Worm (Caenorhabditis elegans) whole organism, L1 larva: ENCODE results near the gene hrg-2.

ENCODE experiments used
- C16A3.4 ChIP-seq: fragments of 150-350 bp; optimal IDR thresholded peaks from 2 replicates; lab custom pipeline; 2014; ENCODE audit warnings: missing biosample characterization, missing genetic modification characterization
- ama-1 ChIP-seq: fragments of 150-350 bp; optimal IDR thresholded peaks from 2 replicates; lab custom pipeline; 2014
- ceh-63 ChIP-seq: fragments of 200-800 bp; sonication (Bioruptor generic); optimal IDR thresholded peaks from 2 replicates; lab custom pipeline; 2018; ENCODE audit warnings: mild to moderate bottlenecking, missing genetic modification characterization, missing compliant biosample characterization
- ceh-8 ChIP-seq: fragments of 200-800 bp; sonication (Bioruptor generic); optimal IDR thresholded peaks from 2 replicates; lab custom pipeline; 2018; ENCODE audit warnings: mild to moderate bottlenecking, missing genetic modification characterization, moderate library complexity, missing compliant biosample characterization
- ceh-82 ChIP-seq, 3 experiments: fragments of 150-350 bp in 1 of 3; sonication (generic microtip) in 2 of 3; optimal IDR thresholded peaks; 2 replicates each; lab custom pipeline; 2014 to 2017; ENCODE audit warnings: missing biosample characterization in 3 of 3, missing genetic modification characterization in 3 of 3
- ces-1 ChIP-seq: fragments of 150-350 bp; optimal IDR thresholded peaks from 2 replicates; lab custom pipeline; 2014; ENCODE audit warnings: missing biosample characterization, missing genetic modification reagents, missing genetic modification characterization
- dpl-1 ChIP-seq, 3 experiments: fragments of 150-350 bp in 2 of 3; sonication (generic microtip) in 1 of 3; optimal IDR thresholded peaks; 2 replicates each; lab custom pipeline; 2014 to 2017; ENCODE audit warnings: missing biosample characterization in 3 of 3, missing genetic modification characterization in 3 of 3, missing genetic modification reagents in 3 of 3
- dsc-1 ChIP-seq: sonication (generic microtip); optimal IDR thresholded peaks from 2 replicates; lab custom pipeline; 2016; ENCODE audit warnings: mild to moderate bottlenecking, missing genetic modification characterization, missing compliant biosample characterization
- efl-3 ChIP-seq: fragments of 200-800 bp; sonication (Bioruptor generic); optimal IDR thresholded peaks from 2 replicates; lab custom pipeline; 2018; ENCODE audit warnings: mild to moderate bottlenecking, missing genetic modification characterization, missing compliant biosample characterization
- egl-13 ChIP-seq: sonication (generic microtip); optimal IDR thresholded peaks from 2 replicates; lab custom pipeline; 2016; ENCODE audit warnings: missing genotype, missing genetic modification reagents, missing genetic modification characterization, missing compliant biosample characterization
- elt-2 ChIP-seq: sonication (generic microtip); optimal IDR thresholded peaks from 2 replicates; lab custom pipeline; 2016; ENCODE audit warnings: missing genetic modification characterization, mild to moderate bottlenecking, inconsistent platforms, missing compliant biosample characterization, missing genetic modification reagents
- lin-15B ChIP-seq: fragments of 150-350 bp; sonication (generic microtip); optimal IDR thresholded peaks from 3 replicates; lab custom pipeline; 2014; ENCODE audit warnings: missing biosample characterization, missing genetic modification characterization
- lsy-2 ChIP-seq, 2 experiments: fragments of 150-350 bp; optimal IDR thresholded peaks; 2 replicates each; lab custom pipeline; 2014; ENCODE audit warnings: missing biosample characterization in 2 of 2, missing genetic modification characterization in 2 of 2
- nhr-12 ChIP-seq: sonication (generic microtip); optimal IDR thresholded peaks from 2 replicates; lab custom pipeline; 2017; ENCODE audit warnings: missing biosample characterization, missing genetic modification characterization
- nhr-19 ChIP-seq: fragments of 200-800 bp; sonication (Bioruptor generic); conservative IDR thresholded peaks from 2 replicates; pipeline ENCODE4 v1.3.6; 2022; ENCODE audit warnings: missing genetic modification characterization, missing compliant biosample characterization
- nhr-20 ChIP-seq: sonication (generic microtip); optimal IDR thresholded peaks from 2 replicates; lab custom pipeline; 2016; ENCODE audit warnings: mild to moderate bottlenecking, missing genetic modification characterization, missing compliant biosample characterization
- nhr-28 ChIP-seq: fragments of 150-350 bp; optimal IDR thresholded peaks from 2 replicates; lab custom pipeline; 2014; ENCODE audit warnings: missing biosample characterization, missing genetic modification characterization
- nhr-47 ChIP-seq: sonication (generic microtip); optimal IDR thresholded peaks from 2 replicates; lab custom pipeline; 2016; ENCODE audit warnings: mild to moderate bottlenecking, missing genetic modification characterization, moderate library complexity, missing compliant biosample characterization
- nhr-71 ChIP-seq: sonication (generic microtip); optimal IDR thresholded peaks from 2 replicates; lab custom pipeline; 2016; ENCODE audit warnings: mild to moderate bottlenecking, missing genetic modification characterization, moderate library complexity, missing compliant biosample characterization
- nhr-77 ChIP-seq: fragments of 150-350 bp; optimal IDR thresholded peaks from 2 replicates; lab custom pipeline; 2014; ENCODE audit warnings: missing biosample characterization, missing genetic modification characterization
- nhr-90 ChIP-seq: sonication (generic microtip); optimal IDR thresholded peaks from 2 replicates; lab custom pipeline; 2016; ENCODE audit warnings: mild to moderate bottlenecking, missing genetic modification characterization, missing compliant biosample characterization; ENCODE audit not compliant: poor library complexity
- pag-3 ChIP-seq: sonication (generic microtip); optimal IDR thresholded peaks from 2 replicates; lab custom pipeline; 2017; ENCODE audit warnings: missing genetic modification characterization, mild to moderate bottlenecking, missing compliant biosample characterization, antibody characterized with exemption, borderline replicate concordance; ENCODE audit not compliant: insufficient read depth
- pax-3 ChIP-seq: fragments of 200-800 bp; sonication (Bioruptor generic); optimal IDR thresholded peaks from 2 replicates; lab custom pipeline; 2018; ENCODE audit warnings: mild to moderate bottlenecking, missing genetic modification characterization, moderate library complexity, missing compliant biosample characterization
- pqm-1 ChIP-seq: sonication (generic microtip); optimal IDR thresholded peaks from 3 replicates; lab custom pipeline; 2017; ENCODE audit warnings: missing biosample characterization, missing genetic modification characterization
- rnt-1 ChIP-seq: sonication (generic microtip); optimal IDR thresholded peaks from 2 replicates; lab custom pipeline; 2016; ENCODE audit warnings: mild to moderate bottlenecking, missing genetic modification characterization, moderate library complexity, missing compliant biosample characterization
- sptf-1 ChIP-seq: fragments of 150-350 bp; optimal IDR thresholded peaks from 2 replicates; lab custom pipeline; 2014; ENCODE audit warnings: missing biosample characterization, missing genetic modification characterization
- swsn-7 ChIP-seq: sonication (generic microtip); optimal IDR thresholded peaks from 2 replicates; lab custom pipeline; 2016; ENCODE audit warnings: missing genetic modification characterization, missing compliant biosample characterization
- tbx-2 ChIP-seq: sonication (generic microtip); optimal IDR thresholded peaks from 2 replicates; lab custom pipeline; 2016; ENCODE audit warnings: missing genetic modification characterization, missing compliant biosample characterization
- unc-130 ChIP-seq: fragments of 150-350 bp; optimal IDR thresholded peaks from 2 replicates; lab custom pipeline; 2017; ENCODE audit warnings: missing biosample characterization, missing genetic modification characterization, inconsistent platforms
- unc-30 ChIP-seq: sonication (generic microtip); optimal IDR thresholded peaks from 2 replicates; lab custom pipeline; 2017; ENCODE audit warnings: missing biosample characterization, missing genetic modification characterization
- unc-86 ChIP-seq: sonication (generic microtip); optimal IDR thresholded peaks from 2 replicates; lab custom pipeline; 2016; ENCODE audit warnings: missing genetic modification characterization, missing compliant biosample characterization
- unc-98 ChIP-seq: fragments of 200-800 bp; sonication (Bioruptor generic); IDR thresholded peaks from 2 replicates; pipeline ENCODE4 v1.3.6; 2022; ENCODE audit warnings: missing genetic modification characterization, missing compliant biosample characterization
- vab-15 ChIP-seq: sonication (generic microtip); optimal IDR thresholded peaks from 2 replicates; lab custom pipeline; 2017; ENCODE audit warnings: missing genotype, mild to moderate bottlenecking, missing genetic modification characterization, missing compliant biosample characterization
- xbp-1 ChIP-seq: sonication (generic microtip); optimal IDR thresholded peaks from 2 replicates; lab custom pipeline; 2016; ENCODE audit warnings: missing genetic modification characterization, missing compliant biosample characterization
- zag-1 ChIP-seq: fragments of 150-350 bp; optimal IDR thresholded peaks from 2 replicates; lab custom pipeline; 2014; ENCODE audit warnings: missing biosample characterization, missing genetic modification characterization
- ztf-4 ChIP-seq: fragments of 150-350 bp; optimal IDR thresholded peaks from 2 replicates; lab custom pipeline; 2014; ENCODE audit warnings: missing biosample characterization, missing genetic modification characterization

hrg-2 gene

DNA sequence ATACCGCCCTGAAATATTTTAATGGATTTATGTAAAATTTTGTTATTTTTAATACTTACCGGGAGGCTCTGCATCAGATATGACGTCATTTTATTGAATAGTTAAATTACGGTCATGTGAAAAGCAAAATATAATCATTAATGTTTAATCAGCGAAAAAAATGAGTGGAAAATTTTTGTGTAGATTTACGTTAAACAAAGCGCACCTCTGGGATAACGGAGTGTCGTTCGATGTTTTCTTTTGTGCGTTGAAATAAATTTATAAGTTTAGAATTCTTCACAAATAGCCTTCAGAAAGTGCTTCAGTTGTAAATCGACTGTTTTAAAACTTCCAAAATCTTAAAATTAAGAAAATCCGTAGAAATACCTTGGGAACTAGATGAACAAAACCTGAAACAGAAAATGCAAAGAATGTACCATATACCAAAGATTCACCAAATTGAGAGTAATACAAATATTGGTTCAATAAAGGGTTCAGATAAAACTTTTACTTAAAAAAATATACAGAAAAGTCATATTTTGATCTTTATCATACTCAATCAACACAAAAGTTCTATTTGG lies 9.6 kb downstream of the hrg-2 start, which contains the start of the genes K01D12.20 and miga-1 (continued):
- TF ChIP-seq dpl-1 (GFP tag; optimal IDR thresholded peaks at IDR 0.05; lab: Kevin White, UChicago) (peak; percentile 37 to 55 (median 46)), ceh-82 (tag; optimal IDR thresholded peaks at IDR 0.05; lab: Kevin White, UChicago) (peak in 2 of 3 experiments; percentile 8 to 11), ama-1 (lab: Kevin White, UChicago) (no peak), unc-30 (no peak), nhr-19 (GFP tag; lab: Robert Waterston, UW) (peak; percentile 22; the same call in 1 of the 2 replicates), pag-3 (tag; lab: Kevin White, UChicago) (no peak), lin-15B (tag; lab: Kevin White, UChicago) (peak; percentile 28), ztf-4 (no peak), swsn-7 (tag; lab: Kevin White, UChicago) (peak; percentile 43), nhr-71 (tag; lab: Kevin White, UChicago) (peak; percentile 42), tbx-2 (tag; lab: Kevin White, UChicago) (peak; percentile 31), nhr-20 (tag; lab: Kevin White, UChicago) (peak; percentile 46)
- TF ChIP-seq, all 84 proteins: peak for 21

DNA sequence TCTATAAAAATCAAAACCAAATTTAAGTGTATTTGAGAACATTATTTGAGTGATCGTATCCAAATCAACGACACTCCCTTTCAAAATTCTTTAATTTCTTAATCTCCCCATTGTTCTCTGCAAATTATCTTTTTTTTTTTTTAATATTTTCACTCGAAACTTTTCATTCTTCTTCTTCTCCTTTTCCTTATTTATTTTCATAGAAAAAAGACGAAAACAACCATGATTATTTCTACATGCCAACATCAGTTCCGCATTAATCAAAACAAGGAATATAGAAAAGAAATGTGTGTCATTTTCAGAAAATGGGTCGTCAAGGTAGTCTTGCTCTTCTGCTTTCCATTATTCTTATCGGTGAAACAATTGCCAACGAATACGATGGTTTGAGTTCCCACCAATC lies 12.8 kb downstream of the hrg-2 start, which contains the start of gene K01D12.5:
K01D12.5 (plus strand) TSS at position 301 of the 400 bp plus-strand sequence.
- TF ChIP-seq swsn-7 (tag; lab: Kevin White, UChicago), result no peak
- no peak for TF ChIP-seq efl-3
- TF ChIP-seq nhr-19 (GFP tag; lab: Robert Waterston, UW), result no peak
- no peak for TF ChIP-seq nhr-20 (tag; lab: Kevin White, UChicago)
- TF ChIP-seq pqm-1 (tag; lab: Kevin White, UChicago), result no peak

DNA sequence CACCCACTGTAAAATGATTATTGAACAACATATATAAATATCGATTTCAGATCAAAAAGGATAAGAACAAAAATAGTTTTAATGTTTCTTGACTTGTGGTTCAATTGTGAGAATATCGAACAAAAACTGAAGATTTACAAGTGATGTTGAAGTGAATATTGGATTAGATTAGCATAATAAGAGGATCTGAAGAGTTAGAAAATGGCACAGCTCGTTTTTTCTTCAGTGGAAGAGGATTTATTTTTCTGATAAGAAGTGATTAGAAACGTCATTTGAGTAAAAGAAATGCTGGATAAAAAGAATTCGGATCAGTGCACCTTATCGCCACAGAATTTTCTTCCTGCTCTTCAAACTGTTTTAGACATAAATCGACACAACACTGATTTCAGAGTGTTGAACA lies 14.6 kb downstream of the hrg-2 start, which contains the start of gene twk-14:
twk-14 (minus strand) TSS at position 8 of the 400 bp plus-strand sequence.
- TF ChIP-seq egl-13 (peak; percentile 9), nhr-71 (tag; lab: Kevin White, UChicago) (no peak), C16A3.4 (no peak), pax-3 (tag; lab: Kevin White, UChicago) (peak; percentile 48), rnt-1 (tag; lab: Kevin White, UChicago) (no peak), unc-86 (tag; lab: Kevin White, UChicago) (no peak), dsc-1 (tag; lab: Kevin White, UChicago) (peak; percentile 90), sptf-1 (tag; lab: Kevin White, UChicago) (no peak), lin-15B (tag; lab: Kevin White, UChicago) (no peak), nhr-12 (no peak), elt-2 (tag; lab: Kevin White, UChicago) (no peak)

DNA sequence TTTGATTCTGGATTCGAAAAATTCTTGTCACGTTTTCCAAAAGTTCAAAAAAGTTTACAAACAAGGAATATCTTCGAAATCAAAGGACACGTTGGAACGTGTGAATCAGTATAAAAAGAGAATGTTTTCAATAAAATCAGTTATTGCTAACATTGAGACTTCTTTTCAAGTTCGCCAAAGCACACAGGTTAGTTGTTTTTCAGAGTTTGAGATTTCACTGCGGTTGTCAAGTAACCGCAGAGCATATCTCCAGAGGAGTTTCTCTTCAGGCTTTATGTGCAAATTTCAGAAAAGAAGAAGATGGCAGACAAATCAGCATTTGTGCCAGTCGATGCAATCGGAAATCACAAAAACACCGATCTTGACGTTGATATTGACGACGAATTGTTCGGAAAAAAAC lies 24.2 kb downstream of the hrg-2 start, which contains the start of gene K01D12.15:
K01D12.15 (plus strand) TSS at position 301 of the 400 bp plus-strand sequence.
- TF ChIP-seq pax-3 (tag; lab: Kevin White, UChicago) (no peak), nhr-77 (tag; lab: Kevin White, UChicago) (no peak), nhr-28 (tag; lab: Kevin White, UChicago) (no peak), lsy-2 (tag; optimal IDR thresholded peaks at IDR 0.05; lab: Kevin White, UChicago) (no peak), ces-1 (no peak), ama-1 (lab: Kevin White, UChicago) (no peak), nhr-90 (tag; lab: Kevin White, UChicago) (no peak), unc-130 (tag; lab: Kevin White, UChicago) (no peak), ceh-63 (GFP tag; lab: Kevin White, UChicago) (no peak), zag-1 (no peak), nhr-20 (tag; lab: Kevin White, UChicago) (no peak), tbx-2 (tag; lab: Kevin White, UChicago) (no peak), ceh-8 (no peak), vab-15 (tag; lab: Kevin White, UChicago) (no peak), unc-98 (GFP tag; lab: Robert Waterston, UW) (no peak), nhr-47 (tag; lab: Kevin White, UChicago) (no peak), unc-86 (tag; lab: Kevin White, UChicago) (no peak), dpl-1 (GFP tag; optimal IDR thresholded peaks at IDR 0.05; lab: Kevin White, UChicago) (no peak), xbp-1 (tag; lab: Kevin White, UChicago) (no peak)
